Worm (Caenorhabditis elegans) whole organism, L3 larva: ENCODE data around the gene acaa-2.

ENCODE experiments used
- R02D3.7 ChIP-seq: fragments of 150-350 bp; optimal IDR thresholded peaks from 2 replicates; lab custom pipeline; 2014; ENCODE audit warnings: missing biosample characterization, missing genetic modification characterization
- ZK546.5 ChIP-seq: sonication (generic microtip); optimal IDR thresholded peaks from 2 replicates; lab custom pipeline; 2017; ENCODE audit warnings: missing biosample characterization, missing genetic modification characterization
- aly-2 ChIP-seq: fragments of 150-350 bp; optimal IDR thresholded peaks from 2 replicates; lab custom pipeline; 2014; ENCODE audit warnings: missing biosample characterization, missing genetic modification characterization
- ama-1 ChIP-seq: fragments of 150-350 bp; optimal IDR thresholded peaks from 2 replicates; lab custom pipeline; 2018
- ceh-28 ChIP-seq: fragments of 150-350 bp; optimal IDR thresholded peaks from 2 replicates; lab custom pipeline; 2014; ENCODE audit warnings: missing biosample characterization, missing genetic modification reagents, missing genetic modification characterization
- ceh-9 ChIP-seq: sonication (generic microtip); optimal IDR thresholded peaks from 2 replicates; lab custom pipeline; 2018; ENCODE audit warnings: missing biosample characterization, missing genetic modification characterization
- egl-5 ChIP-seq: fragments of 150-350 bp; optimal IDR thresholded peaks from 2 replicates; lab custom pipeline; 2017; ENCODE audit warnings: missing biosample characterization, missing genetic modification reagents, missing genetic modification characterization, inconsistent platforms
- elt-2 ChIP-seq: sonication (generic microtip); optimal IDR thresholded peaks from 2 replicates; lab custom pipeline; 2016; ENCODE audit warnings: missing genetic modification reagents, mild to moderate bottlenecking, missing genetic modification characterization, missing compliant biosample characterization
- elt-3 ChIP-seq, 3 experiments: fragments of 150-350 bp in 1 of 3; sonication (generic microtip) in 2 of 3; optimal IDR thresholded peaks; 2 replicates in 2 of 3; 4 replicates in 1 of 3; lab custom pipeline; 2014 to 2017; ENCODE audit warnings: missing biosample characterization in 3 of 3, missing genetic modification characterization in 3 of 3
- eor-1 ChIP-seq, 2 experiments: fragments of 150-350 bp; optimal IDR thresholded peaks; 2 replicates each; lab custom pipeline; 2014 to 2018; ENCODE audit warnings: missing biosample characterization in 2 of 2, missing genetic modification characterization in 2 of 2
- fkh-10 ChIP-seq: sonication (generic microtip); optimal IDR thresholded peaks from 2 replicates; lab custom pipeline; 2017; ENCODE audit warnings: missing biosample characterization, missing genetic modification reagents, missing genetic modification characterization
- fkh-2 ChIP-seq: fragments of 150-350 bp; optimal IDR thresholded peaks from 2 replicates; lab custom pipeline; 2014; ENCODE audit warnings: missing biosample characterization, missing genetic modification reagents, missing genetic modification characterization
- hmg-11 ChIP-seq: sonication (generic microtip); optimal IDR thresholded peaks from 2 replicates; lab custom pipeline; 2016; ENCODE audit warnings: missing genetic modification characterization, missing compliant biosample characterization
- jun-1 ChIP-seq: fragments of 150-350 bp; optimal IDR thresholded peaks from 2 replicates; lab custom pipeline; 2014; ENCODE audit warnings: missing biosample characterization, missing genetic modification reagents, missing genetic modification characterization
- lin-15B ChIP-seq: fragments of 150-350 bp; optimal IDR thresholded peaks from 2 replicates; lab custom pipeline; 2014; ENCODE audit warnings: missing biosample characterization, missing genetic modification characterization
- lsy-12 ChIP-seq: sonication (generic microtip); optimal IDR thresholded peaks from 2 replicates; lab custom pipeline; 2016; ENCODE audit warnings: mild to moderate bottlenecking, missing genetic modification characterization, missing compliant biosample characterization
- mdl-1 ChIP-seq: fragments of 150-350 bp; optimal IDR thresholded peaks from 2 replicates; lab custom pipeline; 2014; ENCODE audit warnings: missing biosample characterization, missing genetic modification characterization
- nhr-11 ChIP-seq: fragments of 150-350 bp; optimal IDR thresholded peaks from 2 replicates; lab custom pipeline; 2014; ENCODE audit warnings: missing biosample characterization, missing genetic modification characterization
- nhr-237 ChIP-seq: fragments of 150-350 bp; optimal IDR thresholded peaks from 2 replicates; lab custom pipeline; 2014; ENCODE audit warnings: missing biosample characterization, missing genetic modification characterization
- nhr-25 ChIP-seq: sonication (generic microtip); optimal IDR thresholded peaks from 2 replicates; lab custom pipeline; 2017; ENCODE audit warnings: missing biosample characterization, missing genetic modification characterization
- nhr-76 ChIP-seq: fragments of 150-350 bp; sonication (generic microtip); optimal IDR thresholded peaks from 5 replicates; lab custom pipeline; 2014; ENCODE audit warnings: missing biosample characterization, missing genetic modification characterization
- pha-4 ChIP-seq: fragments of 150-350 bp; optimal IDR thresholded peaks from 2 replicates; lab custom pipeline; 2014; ENCODE audit warnings: missing biosample characterization, missing genetic modification reagents, missing genetic modification characterization
- sea-2 ChIP-seq: fragments of 150-350 bp; sonication (generic microtip); optimal IDR thresholded peaks from 4 replicates; lab custom pipeline; 2014; ENCODE audit warnings: missing biosample characterization, missing genetic modification reagents, missing genetic modification characterization
- skn-1 ChIP-seq: fragments of 150-350 bp; optimal IDR thresholded peaks from 2 replicates; lab custom pipeline; 2014; ENCODE audit warnings: missing biosample characterization, missing genetic modification characterization
- snpc-4 ChIP-seq: fragments of 150-350 bp; optimal IDR thresholded peaks from 2 replicates; lab custom pipeline; 2014; ENCODE audit warnings: missing biosample characterization, missing genetic modification characterization
- unc-39 ChIP-seq: sonication (generic microtip); optimal IDR thresholded peaks from 4 replicates; lab custom pipeline; 2017; ENCODE audit warnings: missing biosample characterization, missing genetic modification characterization
- unc-62 ChIP-seq: fragments of 150-350 bp; sonication (generic microtip); optimal IDR thresholded peaks from 4 replicates; lab custom pipeline; 2014; ENCODE audit warnings: missing biosample characterization, missing genetic modification reagents, missing genetic modification characterization
- zag-1 ChIP-seq: fragments of 150-350 bp; optimal IDR thresholded peaks from 2 replicates; lab custom pipeline; 2014; ENCODE audit warnings: missing biosample characterization, missing genetic modification characterization
- ztf-4 ChIP-seq: fragments of 150-350 bp; optimal IDR thresholded peaks from 2 replicates; lab custom pipeline; 2014; ENCODE audit warnings: missing biosample characterization, missing genetic modification characterization

The acaa-2 gene

DNA sequence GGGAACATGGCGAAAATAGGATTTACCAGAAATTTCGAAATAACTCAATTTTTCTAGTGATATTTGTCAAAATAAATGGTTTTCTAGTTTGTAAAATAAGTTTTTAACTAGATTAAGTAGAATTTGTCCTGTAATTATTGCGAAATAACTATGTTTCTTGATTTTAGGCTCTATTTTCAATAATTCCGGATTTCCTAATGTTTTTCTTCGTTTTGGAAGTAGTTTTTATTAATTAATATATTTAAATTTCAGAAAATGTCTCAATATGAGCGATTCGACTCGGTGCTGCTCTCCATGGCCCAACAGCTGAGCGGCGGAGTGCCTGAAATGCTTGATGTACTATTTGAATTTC is 3.5 kb upstream of the acaa-2 start, which contains the start of gene nud-1:
Gene nud-1 (plus strand): TSS at position 253 of the 352 bp plus-strand sequence.
- TF ChIP-seq ztf-4 (tag; lab: Kevin White, UChicago) (no peak), aly-2 (tag; lab: Kevin White, UChicago) (no peak), elt-2 (tag; lab: Kevin White, UChicago) (no peak), sea-2 (GFP tag; lab: Kevin White, UChicago) (no peak), ceh-9 (tag; lab: Kevin White, UChicago) (no peak), jun-1 (no peak), egl-5 (tag; lab: Kevin White, UChicago) (no peak), eor-1 (tag; optimal IDR thresholded peaks at IDR 0.05; lab: Kevin White, UChicago) (no peak)

ce11 chrIII:13342079-13342734 is 2.5 kb upstream of the acaa-2 start, which contains the start of gene dro-1:
TSS of gene dro-1 (plus strand) at chrIII:13342684.
- TF ChIP-seq ceh-28 (tag; lab: Kevin White, UChicago): no peak
- TF ChIP-seq nhr-237 (tag; lab: Kevin White, UChicago): no peak
- TF ChIP-seq lin-15B (tag; lab: Kevin White, UChicago): no peak
- TF ChIP-seq R02D3.7 (tag; lab: Kevin White, UChicago): no peak
- TF ChIP-seq unc-39 (tag; lab: Kevin White, UChicago): no peak
- no peak for TF ChIP-seq skn-1 (tag; lab: Kevin White, UChicago)
- TF ChIP-seq nhr-25 (tag; lab: Kevin White, UChicago): no peak
- TF ChIP-seq zag-1 (tag; lab: Kevin White, UChicago): no peak
- TF ChIP-seq, all 47 proteins: peak for 0

ce11 chrIII:13343117-13343516 is 1.6 kb upstream of the acaa-2 start, which contains the start of gene ife-1:
TSS of gene ife-1 (plus strand) at chrIII:13343417.
- TF ChIP-seq nhr-237 (tag; lab: Kevin White, UChicago) (no peak), sea-2 (GFP tag; lab: Kevin White, UChicago) (no peak), lsy-12 (tag; lab: Kevin White, UChicago) (no peak), ztf-4 (tag; lab: Kevin White, UChicago) (no peak), ZK546.5 (tag; lab: Kevin White, UChicago) (no peak), ama-1 (lab: Kevin White, UChicago) (no peak), elt-3 (tag; optimal IDR thresholded peaks at IDR 0.05; lab: Kevin White, UChicago) (no peak), mdl-1 (tag; lab: Kevin White, UChicago) (no peak), fkh-10 (no peak), nhr-11 (no peak), nhr-76 (tag; lab: Kevin White, UChicago) (no peak), unc-39 (tag; lab: Kevin White, UChicago) (no peak)

ce11 chrIII:13343562-13344139 is 1.1 kb upstream of the acaa-2 start:
- TF ChIP-seq fkh-2 (tag; lab: Kevin White, UChicago) (no peak), nhr-25 (tag; lab: Kevin White, UChicago) (no peak), R02D3.7 (tag; lab: Kevin White, UChicago) (no peak), ceh-9 (tag; lab: Kevin White, UChicago) (no peak), unc-62 (GFP tag; lab: Kevin White, UChicago) (no peak), snpc-4 (tag; lab: Kevin White, UChicago) (no peak), nhr-76 (tag; lab: Kevin White, UChicago) (no peak), unc-39 (tag; lab: Kevin White, UChicago) (no peak), pha-4 (tag; lab: Kevin White, UChicago) (no peak)

- TF ChIP-seq hmg-11 (tag; lab: Kevin White, UChicago) (peak; percentile 11), fkh-2 (tag; lab: Kevin White, UChicago) (no peak), elt-2 (tag; lab: Kevin White, UChicago) (peak; percentile 22), lsy-12 (tag; lab: Kevin White, UChicago) (peak; percentile 24), snpc-4 (tag; lab: Kevin White, UChicago) (no peak), lin-15B (tag; lab: Kevin White, UChicago) (no peak)
- TF ChIP-seq, all 47 proteins: peak for 3
These were observed 2.0 kb downstream of the acaa-2 start, which contains the start of gene mtm-6 for ce11 chrIII:13346785-13347184. TSS of gene mtm-6 (plus strand) at chrIII:13347085.
